Worm (Caenorhabditis elegans) whole organism, midembryonic: Measurements from ENCODE around the gene rbm-17.

Experiments
- T22C8.4 ChIP-seq: fragments of 200-800 bp; sonication (Bioruptor generic); IDR thresholded peaks from 2 replicates; pipeline ENCODE4 v1.3.6; 2022; ENCODE audit warnings: missing genetic modification characterization, missing compliant biosample characterization
- cog-1 ChIP-seq: sonication (generic microtip); optimal IDR thresholded peaks from 2 replicates; lab custom pipeline; 2016; ENCODE audit warnings: missing genetic modification characterization, missing compliant biosample characterization
- flt-1 ChIP-seq: fragments of 200-800 bp; sonication (Bioruptor generic); IDR thresholded peaks from 2 replicates; pipeline ENCODE4 v1.3.6; 2022; ENCODE audit warnings: missing genetic modification characterization, missing compliant biosample characterization
- klf-2 ChIP-seq: fragments of 200-800 bp; sonication (Bioruptor generic); conservative IDR thresholded peaks from 2 replicates; pipeline ENCODE4 v1.3.6; 2022; ENCODE audit warnings: missing genetic modification reagents, missing genetic modification characterization, missing compliant biosample characterization
- med-1 ChIP-seq: sonication (generic microtip); optimal IDR thresholded peaks from 2 replicates; lab custom pipeline; 2017; ENCODE audit warnings: missing genetic modification characterization, mild to moderate bottlenecking, missing compliant biosample characterization, antibody characterized with exemption, missing genetic modification reagents; ENCODE audit not compliant: insufficient read depth
- ref-1 ChIP-seq: fragments of 200-800 bp; sonication (Bioruptor generic); conservative IDR thresholded peaks from 2 replicates; pipeline ENCODE4 v1.3.6; 2022; ENCODE audit warnings: missing genetic modification reagents, missing genetic modification characterization, missing compliant biosample characterization
- tab-1 ChIP-seq: fragments of 200-800 bp; sonication (Bioruptor generic); IDR thresholded peaks from 2 replicates; pipeline ENCODE4 v1.3.6; 2022; ENCODE audit warnings: missing genetic modification characterization, missing compliant biosample characterization
- ztf-23 ChIP-seq: fragments of 200-800 bp; sonication (Bioruptor generic); IDR thresholded peaks from 2 replicates; pipeline ENCODE4 v1.3.6; 2022; ENCODE audit warnings: missing genetic modification reagents, missing genetic modification characterization, missing compliant biosample characterization
- ztf-29 ChIP-seq: fragments of 200-800 bp; sonication (Bioruptor generic); IDR thresholded peaks from 2 replicates; pipeline ENCODE4 v1.3.6; 2022; ENCODE audit warnings: missing genetic modification reagents, missing genetic modification characterization, missing compliant biosample characterization

Gene rbm-17

DNA sequence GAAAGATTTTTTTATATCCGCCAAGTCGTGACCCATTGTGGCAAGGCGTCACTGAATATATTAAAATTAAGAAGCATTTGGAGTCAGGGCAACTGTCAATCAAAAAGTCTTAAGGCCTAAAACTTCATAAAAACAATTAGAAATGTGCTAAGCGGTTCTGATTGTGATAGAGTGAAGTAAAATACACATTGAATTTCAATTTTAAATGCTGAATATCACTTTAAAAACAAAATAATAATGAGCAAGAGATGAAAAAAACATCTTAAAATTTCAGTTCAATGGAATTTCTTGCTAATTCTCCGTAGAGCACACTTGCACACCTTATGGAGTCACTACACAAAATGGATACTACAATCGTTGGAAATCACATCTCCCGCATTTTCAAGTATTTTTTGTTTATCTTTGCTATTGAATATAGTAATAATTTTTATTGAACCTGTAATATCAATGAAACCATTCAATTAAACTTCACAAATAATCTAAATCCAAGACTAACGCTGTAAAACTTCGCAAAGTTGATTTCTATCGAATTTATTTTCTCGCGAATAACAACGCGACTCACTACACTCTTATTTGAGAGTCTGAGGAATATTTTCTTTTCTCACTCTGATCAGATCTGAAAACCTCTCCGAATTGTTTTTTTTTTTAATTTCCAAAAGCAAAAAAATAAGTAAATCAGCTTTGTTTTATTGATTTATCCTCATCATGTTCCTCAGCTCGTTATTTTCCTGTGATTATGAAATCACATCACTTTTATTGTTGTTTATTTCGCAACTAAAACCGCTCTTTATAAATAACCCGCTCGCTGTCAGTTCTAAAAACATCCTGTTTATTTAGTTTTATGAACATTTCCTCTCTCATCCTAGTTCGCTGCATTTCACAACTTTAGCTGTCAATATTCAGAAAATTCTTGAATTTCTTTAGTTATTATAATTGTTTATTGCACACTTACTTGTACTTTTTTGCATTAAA lies 2.4 kb upstream of the rbm-17 start, which contains the start of gene mars-1:
Gene mars-1 (minus strand): TSS at position 51 of the 972 bp plus-strand sequence.
- TF ChIP-seq flt-1 (peak; percentile 81), ztf-23 (GFP tag; lab: Robert Waterston, UW) (peak; percentile 52; the same call in 1 of the 2 replicates), tab-1 (GFP tag; lab: Robert Waterston, UW) (no peak)

DNA sequence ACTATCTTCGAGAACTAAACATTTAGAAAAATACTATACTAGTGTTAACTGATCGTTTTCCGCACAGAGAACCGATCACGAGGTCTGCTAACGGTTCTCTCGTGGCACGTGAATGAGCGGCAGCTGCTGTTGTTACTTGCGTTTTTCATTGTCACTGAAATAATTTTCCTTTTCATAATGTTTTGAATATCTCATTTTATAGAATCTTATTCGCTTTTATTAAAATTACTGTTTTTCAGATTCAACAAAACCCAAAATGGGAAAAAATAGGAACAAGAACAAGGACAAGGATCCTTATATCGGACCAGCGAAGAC lies 1.8 kb upstream of the rbm-17 start, which contains the start of gene F58B3.6:
Gene F58B3.6 (plus strand): TSS at position 240 of the 315 bp plus-strand sequence.
- TF ChIP-seq klf-2, result no peak
- no peak for TF ChIP-seq T22C8.4 (GFP tag; lab: Robert Waterston, UW)
- no peak for TF ChIP-seq med-1 (GFP tag; lab: Kevin White, UChicago)
- no peak for TF ChIP-seq ztf-29 (GFP tag; lab: Robert Waterston, UW)
- TF ChIP-seq tab-1 (GFP tag; lab: Robert Waterston, UW), result no peak
- no peak for TF ChIP-seq flt-1
- no peak for TF ChIP-seq ztf-23 (GFP tag; lab: Robert Waterston, UW)
- TF ChIP-seq ref-1 (GFP tag; lab: Robert Waterston, UW), result no peak
- no peak for TF ChIP-seq cog-1 (tag; lab: Kevin White, UChicago)

DNA sequence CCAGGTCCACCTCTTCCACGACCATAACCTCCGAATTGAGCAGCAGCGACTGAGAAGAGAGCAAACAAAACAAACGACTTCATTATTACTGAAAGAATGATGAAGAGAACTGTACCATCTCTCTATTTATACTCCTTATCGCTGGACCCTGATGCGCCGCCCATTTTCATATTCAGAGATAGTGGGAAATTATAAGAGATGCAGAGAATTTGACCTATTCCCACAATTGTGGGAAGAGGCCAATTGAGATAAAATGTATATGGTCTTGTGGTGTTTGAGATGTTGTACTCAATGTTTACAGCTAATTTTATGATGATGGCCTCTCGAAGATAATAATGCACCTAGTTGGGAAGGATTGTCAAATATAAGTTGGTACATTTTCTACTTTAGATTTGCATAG lies 2.8 kb downstream of the rbm-17 start, which contains the start of gene ttr-50:
Gene ttr-50 (minus strand): TSS at position 101 of the 400 bp plus-strand sequence.
- TF ChIP-seq ztf-23 (GFP tag; lab: Robert Waterston, UW) (no peak), T22C8.4 (GFP tag; lab: Robert Waterston, UW) (no peak), cog-1 (tag; lab: Kevin White, UChicago) (no peak), ztf-29 (GFP tag; lab: Robert Waterston, UW) (no peak), med-1 (GFP tag; lab: Kevin White, UChicago) (no peak), flt-1 (no peak), ref-1 (GFP tag; lab: Robert Waterston, UW) (no peak), tab-1 (GFP tag; lab: Robert Waterston, UW) (no peak)

DNA sequence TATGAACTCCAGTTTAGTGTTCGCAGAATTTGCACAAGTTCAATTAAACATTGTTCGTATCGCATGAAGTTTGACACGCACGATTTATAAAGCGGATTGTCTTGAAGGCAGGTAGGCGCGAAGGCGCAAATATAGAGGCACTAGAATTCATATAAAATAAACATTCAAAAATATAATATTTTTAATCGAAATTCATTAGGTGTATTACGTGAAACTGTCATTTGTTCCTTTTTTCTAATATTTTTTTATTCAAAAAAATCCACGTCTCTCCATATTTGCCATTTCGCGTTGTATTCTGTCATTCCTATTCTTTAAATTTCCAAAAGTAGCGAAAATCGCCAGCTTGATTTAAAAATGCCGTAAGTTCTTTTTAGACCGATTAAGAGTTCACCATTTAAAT lies 3.7 kb downstream of the rbm-17 start, which contains the start of gene ZK809.1:
Gene ZK809.1 (plus strand): TSS at position 301 of the 400 bp plus-strand sequence.
- no peak for TF ChIP-seq ztf-23 (GFP tag; lab: Robert Waterston, UW)
- no peak for TF ChIP-seq cog-1 (tag; lab: Kevin White, UChicago)
- no peak for TF ChIP-seq klf-2
- TF ChIP-seq T22C8.4 (GFP tag; lab: Robert Waterston, UW), result no peak
- no peak for TF ChIP-seq flt-1
- TF ChIP-seq ref-1 (GFP tag; lab: Robert Waterston, UW), result no peak
- TF ChIP-seq med-1 (GFP tag; lab: Kevin White, UChicago), result no peak

DNA sequence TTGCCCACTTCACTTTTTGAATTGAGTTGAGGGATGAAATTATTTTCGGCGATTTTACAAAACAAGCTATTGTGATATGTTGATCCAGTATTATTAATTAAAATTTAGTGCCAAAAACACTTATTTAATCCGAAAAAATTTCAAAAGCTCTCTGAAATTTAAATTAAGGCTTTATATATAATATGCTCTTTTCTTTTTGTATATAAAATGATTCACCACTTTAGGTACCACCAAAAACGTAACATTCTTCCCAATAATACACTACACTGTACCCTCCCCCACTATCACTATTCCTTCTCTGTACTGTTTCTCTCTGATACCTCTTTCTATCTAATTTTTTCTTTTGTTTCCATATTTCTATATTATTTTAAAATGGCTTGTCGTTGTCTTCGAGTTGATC lies 5.7 kb downstream of the rbm-17 start, which contains the start of gene prx-2:
Gene prx-2 (plus strand): TSS at position 301 of the 400 bp plus-strand sequence.
- TF ChIP-seq cog-1 (tag; lab: Kevin White, UChicago) (no peak), tab-1 (GFP tag; lab: Robert Waterston, UW) (no peak), klf-2 (no peak), flt-1 (no peak), med-1 (GFP tag; lab: Kevin White, UChicago) (no peak), ztf-29 (GFP tag; lab: Robert Waterston, UW) (no peak), ref-1 (GFP tag; lab: Robert Waterston, UW) (no peak), T22C8.4 (GFP tag; lab: Robert Waterston, UW) (no peak), ztf-23 (GFP tag; lab: Robert Waterston, UW) (no peak)

DNA sequence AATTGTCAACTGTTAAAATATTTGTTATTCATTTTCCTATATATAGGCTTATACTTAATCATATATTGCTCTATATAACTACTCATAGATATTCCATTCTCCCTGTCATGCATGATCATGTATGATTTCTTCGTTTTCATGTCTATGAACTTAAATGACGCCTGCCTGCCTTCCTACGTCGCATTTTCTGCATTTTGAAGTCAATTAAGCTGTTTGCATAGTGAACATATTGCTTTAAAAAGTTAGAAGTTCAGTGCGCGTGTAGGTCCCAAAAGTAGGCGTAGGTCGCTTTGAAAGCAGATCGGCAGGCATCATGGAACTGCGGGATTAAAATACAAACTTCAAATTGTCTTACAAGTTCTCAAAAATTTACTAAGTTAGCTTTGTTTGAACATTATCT lies 6.6 kb downstream of the rbm-17 start:
- TF ChIP-seq T22C8.4 (GFP tag; lab: Robert Waterston, UW) (no peak), med-1 (GFP tag; lab: Kevin White, UChicago) (no peak), cog-1 (tag; lab: Kevin White, UChicago) (no peak), ref-1 (GFP tag; lab: Robert Waterston, UW) (no peak), ztf-29 (GFP tag; lab: Robert Waterston, UW) (no peak), klf-2 (no peak), ztf-23 (GFP tag; lab: Robert Waterston, UW) (no peak), flt-1 (no peak), tab-1 (GFP tag; lab: Robert Waterston, UW) (no peak)

DNA sequence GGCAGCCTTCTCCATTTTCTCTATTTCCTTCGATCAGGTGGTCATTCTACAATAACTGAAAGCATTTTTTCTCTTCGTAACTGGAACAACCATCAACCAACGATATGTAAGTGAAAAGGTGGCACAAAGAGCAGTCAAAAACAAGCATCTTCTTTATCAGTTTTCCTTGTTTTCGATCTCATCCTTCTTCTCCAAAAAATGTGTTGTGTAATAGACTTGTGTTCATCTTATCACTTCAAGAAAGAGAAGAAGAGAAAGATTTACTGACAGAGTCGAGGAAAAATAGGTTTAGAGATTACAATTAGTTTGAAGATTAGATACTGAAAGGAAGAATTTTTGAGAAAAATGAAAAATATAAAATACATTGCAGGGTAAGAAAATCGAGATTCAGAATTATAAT lies 7.2 kb downstream of the rbm-17 start:
- TF ChIP-seq med-1 (GFP tag; lab: Kevin White, UChicago) (no peak), ztf-23 (GFP tag; lab: Robert Waterston, UW) (no peak), flt-1 (no peak), ref-1 (GFP tag; lab: Robert Waterston, UW) (no peak), T22C8.4 (GFP tag; lab: Robert Waterston, UW) (no peak)

DNA sequence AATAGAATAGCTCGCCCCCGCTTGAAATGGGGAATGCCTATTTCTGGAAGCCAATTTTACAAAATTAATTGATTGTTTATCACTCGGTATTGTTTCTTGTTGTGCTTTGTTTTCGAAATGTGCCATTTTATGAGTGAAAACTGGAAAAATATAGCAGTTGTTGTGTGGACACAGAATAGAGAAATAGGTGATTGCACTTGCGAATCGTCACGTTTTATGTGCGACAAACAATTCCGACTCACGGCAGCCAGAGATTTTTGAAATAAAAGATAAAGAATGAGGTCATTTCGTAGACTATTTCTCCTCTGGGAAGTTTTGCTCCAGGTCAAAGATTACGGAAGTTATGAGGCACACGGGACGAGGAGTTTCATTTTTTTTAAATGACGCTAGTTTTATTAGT lies 8.8 kb downstream of the rbm-17 start:
- TF ChIP-seq ztf-29 (GFP tag; lab: Robert Waterston, UW) (no peak), klf-2 (no peak), tab-1 (GFP tag; lab: Robert Waterston, UW) (no peak), cog-1 (tag; lab: Kevin White, UChicago) (no peak), ref-1 (GFP tag; lab: Robert Waterston, UW) (no peak), flt-1 (no peak), ztf-23 (GFP tag; lab: Robert Waterston, UW) (no peak), T22C8.4 (GFP tag; lab: Robert Waterston, UW) (no peak), med-1 (GFP tag; lab: Kevin White, UChicago) (no peak)

DNA sequence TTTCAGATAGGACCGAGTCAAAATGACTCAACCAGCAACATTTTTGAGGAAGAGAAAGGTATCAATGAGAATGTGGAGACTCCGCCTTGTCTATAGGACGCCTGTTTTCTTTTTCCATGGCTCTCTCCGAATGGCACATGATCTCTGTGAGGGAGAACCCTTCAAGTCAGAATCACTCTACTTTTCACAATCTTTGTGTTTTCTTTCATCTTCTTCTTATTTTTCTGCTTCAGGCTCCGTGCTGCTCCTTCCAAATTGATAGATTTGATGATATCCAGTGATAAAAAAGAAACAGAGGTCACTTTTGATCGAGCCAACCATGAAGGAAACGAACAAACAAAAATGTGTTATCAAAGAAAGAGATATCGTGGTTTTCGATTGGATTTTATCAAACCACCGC lies 10.9 kb downstream of the rbm-17 start, which contains the start of gene ZK809.8:
Gene ZK809.8 (minus strand): TSS at position 34 of the 400 bp plus-strand sequence.
- no peak for TF ChIP-seq flt-1
